Fruit fly (Drosophila melanogaster): ENCODE results near the gene CG11052.

- TF ChIP-seq pan (optimal IDR thresholded peaks at IDR 0.05) (no peak), CG9705 (GFP tag; optimal IDR thresholded peaks at IDR 0.05) (no peak), lola (GFP tag; optimal IDR thresholded peaks at IDR 0.05) (no peak), h (GFP tag; optimal IDR thresholded peaks at IDR 0.05) (no peak), Abd-B (GFP tag; optimal IDR thresholded peaks at IDR 0.05) (no peak), OdsH (GFP tag; optimal IDR thresholded peaks at IDR 0.05) (no peak), Dfd (GFP tag; optimal IDR thresholded peaks at IDR 0.05) (no peak), Hr78 (GFP tag; optimal IDR thresholded peaks at IDR 0.05) (no peak), Hr83 (GFP tag; optimal IDR thresholded peaks at IDR 0.05; ENCODE audit: poor library complexity, severe bottlenecking) (no peak), foxo (GFP tag; optimal IDR thresholded peaks at IDR 0.05) (no peak), sv (GFP tag; optimal IDR thresholded peaks at IDR 0.05) (no peak)
Observed at dm6 chr3R:7961348-7961747, 47.7 kb downstream of the CG11052 start.

Measured in whole organism, wandering third instar larva.